Worm (Caenorhabditis elegans) whole organism, L3 larva: ENCODE measurements around the gene F12A10.9.

Experiments
- ceh-82 ChIP-seq: fragments of 150-350 bp; optimal IDR thresholded peaks from 2 replicates; lab custom pipeline; 2014; ENCODE audit warnings: missing biosample characterization, missing genetic modification characterization
- elt-1 ChIP-seq: fragments of 150-350 bp; optimal IDR thresholded peaks from 2 replicates; lab custom pipeline; 2014; ENCODE audit warnings: missing biosample characterization, missing genetic modification characterization
- nhr-77 ChIP-seq: fragments of 150-350 bp; optimal IDR thresholded peaks from 2 replicates; lab custom pipeline; 2014; ENCODE audit warnings: missing biosample characterization, missing genetic modification characterization
- skn-1 ChIP-seq: fragments of 150-350 bp; optimal IDR thresholded peaks from 2 replicates; lab custom pipeline; 2014; ENCODE audit warnings: missing biosample characterization, missing genetic modification characterization
- snpc-4 ChIP-seq: fragments of 150-350 bp; optimal IDR thresholded peaks from 2 replicates; lab custom pipeline; 2014; ENCODE audit warnings: missing biosample characterization, missing genetic modification characterization
- unc-39 ChIP-seq: sonication (generic microtip); optimal IDR thresholded peaks from 4 replicates; lab custom pipeline; 2017; ENCODE audit warnings: missing biosample characterization, missing genetic modification characterization
- zag-1 ChIP-seq: fragments of 150-350 bp; optimal IDR thresholded peaks from 2 replicates; lab custom pipeline; 2014; ENCODE audit warnings: missing biosample characterization, missing genetic modification characterization
- ztf-11 ChIP-seq: fragments of 150-350 bp; optimal IDR thresholded peaks from 2 replicates; lab custom pipeline; 2014; ENCODE audit warnings: missing biosample characterization, missing genetic modification characterization

- TF ChIP-seq unc-39 (tag; lab: Kevin White, UChicago), result no peak
- TF ChIP-seq ceh-82 (tag; lab: Kevin White, UChicago), result no peak
- TF ChIP-seq elt-1 (tag; lab: Kevin White, UChicago), result no peak
- TF ChIP-seq skn-1, result no peak
- no peak for TF ChIP-seq zag-1 (tag; lab: Kevin White, UChicago)
- no peak for TF ChIP-seq ztf-11 (tag; lab: Kevin White, UChicago)
- no peak for TF ChIP-seq snpc-4 (tag; lab: Kevin White, UChicago)
- no peak for TF ChIP-seq nhr-77 (tag; lab: Kevin White, UChicago)
Measured at ce11 chrII:5514846-5515245, 16.4 kb downstream of the F12A10.9 start, which contains the start of gene sahd-1.
